Fruit fly (Drosophila melanogaster) whole organism, embryonic: ENCODE results near the gene CG31823.

Source experiments
- BEAF-32 ChIP-seq: fragments of 200-800 bp; sonication (Bioruptor generic); optimal IDR thresholded peaks from 3 replicates; lab custom pipeline; 2017; ENCODE audit warnings: missing biosample characterization, missing genetic modification characterization, mild to moderate bottlenecking, moderate library complexity, missing genetic modification reagents
- Bdp1 ChIP-seq: fragments of 200-800 bp; sonication (Bioruptor generic); optimal IDR thresholded peaks from 3 replicates; lab custom pipeline; 2016; ENCODE audit warnings: missing biosample characterization, missing genetic modification characterization
- Bteb2 ChIP-seq: fragments of 200-800 bp; sonication (Bioruptor generic); optimal IDR thresholded peaks from 2 replicates; lab custom pipeline; 2016; ENCODE audit warnings: missing biosample characterization, missing genetic modification characterization
- CG10274 ChIP-seq: fragments of 200-800 bp; sonication (Bioruptor generic); optimal IDR thresholded peaks from 3 replicates; lab custom pipeline; 2017; ENCODE audit warnings: missing biosample characterization, mild to moderate bottlenecking, missing genetic modification characterization
- CG11398 ChIP-seq: fragments of 200-800 bp; sonication (Bioruptor generic); optimal IDR thresholded peaks from 2 replicates; lab custom pipeline; 2016; ENCODE audit warnings: missing biosample characterization, missing genetic modification characterization
- CG11560 ChIP-seq: fragments of 200-800 bp; sonication (Bioruptor generic); IDR thresholded peaks from 3 replicates; pipeline ENCODE4 v1.3.6; 2022; ENCODE audit warnings: missing biosample characterization, missing genetic modification characterization
- CG12071 ChIP-seq: fragments of 200-800 bp; sonication (Bioruptor generic); optimal IDR thresholded peaks from 3 replicates; lab custom pipeline; 2018; ENCODE audit warnings: missing biosample characterization, mild to moderate bottlenecking, missing genetic modification characterization
- CG12942 ChIP-seq: fragments of 200-800 bp; sonication (Bioruptor generic); optimal IDR thresholded peaks from 3 replicates; lab custom pipeline; 2016; ENCODE audit warnings: missing biosample characterization, missing genetic modification characterization
- CG15514 ChIP-seq: fragments of 200-800 bp; sonication (Bioruptor generic); optimal IDR thresholded peaks from 3 replicates; lab custom pipeline; 2017; ENCODE audit warnings: missing biosample characterization, missing genetic modification characterization, mild to moderate bottlenecking, moderate library complexity, missing genetic modification reagents
- CG15601 ChIP-seq: fragments of 200-800 bp; sonication (Bioruptor generic); optimal IDR thresholded peaks from 3 replicates; lab custom pipeline; 2019; ENCODE audit warnings: missing biosample characterization, mild to moderate bottlenecking, missing genetic modification characterization, moderate library complexity
- CG15696 ChIP-seq: fragments of 200-800 bp; sonication (Bioruptor generic); optimal IDR thresholded peaks from 2 replicates; lab custom pipeline; 2019; ENCODE audit warnings: missing biosample characterization, mild to moderate bottlenecking, missing genetic modification characterization, moderate library complexity
- CG1602 ChIP-seq: fragments of 200-800 bp; sonication (Bioruptor generic); optimal IDR thresholded peaks from 3 replicates; lab custom pipeline; 2016; ENCODE audit warnings: missing biosample characterization, missing genetic modification characterization
- CG2712 ChIP-seq: fragments of 200-800 bp; optimal IDR thresholded peaks from 3 replicates; lab custom pipeline; 2019; ENCODE audit warnings: missing biosample characterization, mild to moderate bottlenecking, missing genetic modification characterization, moderate library complexity
- CG31388 ChIP-seq: fragments of 200-800 bp; sonication (Bioruptor generic); optimal IDR thresholded peaks from 2 replicates; lab custom pipeline; 2016; ENCODE audit warnings: missing biosample characterization, missing genetic modification characterization
- CG32532 ChIP-seq: fragments of 200-800 bp; sonication (Bioruptor generic); IDR thresholded peaks from 2 replicates; pipeline ENCODE4 v1.3.6; 2022; ENCODE audit warnings: missing biosample characterization, missing genetic modification characterization
- CG3281 ChIP-seq: fragments of 200-800 bp; sonication (Bioruptor generic); optimal IDR thresholded peaks from 3 replicates; lab custom pipeline; 2017; ENCODE audit warnings: missing biosample characterization, mild to moderate bottlenecking, missing genetic modification characterization
- CG4854 ChIP-seq: fragments of 200-800 bp; sonication (Bioruptor generic); optimal IDR thresholded peaks from 2 replicates; lab custom pipeline; 2016; ENCODE audit warnings: missing biosample characterization, missing genetic modification characterization, inconsistent platforms
- CG7928 ChIP-seq: fragments of 200-800 bp; sonication (Bioruptor generic); optimal IDR thresholded peaks from 2 replicates; lab custom pipeline; 2017; ENCODE audit warnings: missing biosample characterization, mild to moderate bottlenecking, missing genetic modification characterization
- CG9437 ChIP-seq: fragments of 200-800 bp; sonication (Bioruptor generic); optimal IDR thresholded peaks from 2 replicates; lab custom pipeline; 2018; ENCODE audit warnings: missing biosample characterization, mild to moderate bottlenecking, missing genetic modification characterization
- CG9609 ChIP-seq: fragments of 200-800 bp; sonication (Bioruptor generic); optimal IDR thresholded peaks from 3 replicates; lab custom pipeline; 2016; ENCODE audit warnings: missing biosample characterization, missing genetic modification characterization
- Fer1 ChIP-seq: fragments of 200-800 bp; sonication (Bioruptor generic); optimal IDR thresholded peaks from 2 replicates; lab custom pipeline; 2017; ENCODE audit warnings: missing biosample characterization, mild to moderate bottlenecking, missing genetic modification characterization
- Fer2 ChIP-seq: fragments of 200-800 bp; sonication (Bioruptor generic); optimal IDR thresholded peaks from 2 replicates; lab custom pipeline; 2018; ENCODE audit warnings: missing biosample characterization, mild to moderate bottlenecking, missing genetic modification characterization, moderate library complexity
- GATAe ChIP-seq: fragments of 200-800 bp; sonication (Bioruptor generic); conservative IDR thresholded peaks from 2 replicates; pipeline ENCODE4 v1.3.6; 2022; ENCODE audit warnings: missing biosample characterization, missing genetic modification characterization
- Kr ChIP-seq: fragments of 200-800 bp; sonication (Bioruptor generic); optimal IDR thresholded peaks from 2 replicates; lab custom pipeline; 2017; ENCODE audit warnings: missing biosample characterization, mild to moderate bottlenecking, missing genetic modification characterization
- Lhr ChIP-seq: fragments of 200-800 bp; sonication (Bioruptor generic); optimal IDR thresholded peaks from 3 replicates; lab custom pipeline; 2017; ENCODE audit warnings: mild to moderate bottlenecking, missing biosample characterization, missing genetic modification reagents, missing genetic modification characterization
- Neu2 ChIP-seq: fragments of 200-800 bp; sonication (Bioruptor generic); optimal IDR thresholded peaks from 3 replicates; lab custom pipeline; 2016; ENCODE audit warnings: missing biosample characterization, missing genetic modification characterization, borderline replicate concordance
- Oaz ChIP-seq: fragments of 200-800 bp; sonication (Bioruptor generic); IDR thresholded peaks from 2 replicates; pipeline ENCODE4 v1.3.6; 2022; ENCODE audit warnings: missing biosample characterization, missing genetic modification characterization
- Scr ChIP-seq: fragments of 200-800 bp; sonication (Bioruptor generic); IDR thresholded peaks from 2 replicates; pipeline ENCODE4 v1.3.6; 2022; ENCODE audit warnings: missing biosample characterization, missing genetic modification characterization; ENCODE audit not compliant: partially characterized antibody
- TFAM ChIP-seq: fragments of 200-800 bp; sonication (Bioruptor generic); optimal IDR thresholded peaks from 2 replicates; lab custom pipeline; 2017; ENCODE audit warnings: missing biosample characterization, missing genetic modification characterization, inconsistent platforms
- Vsx1 ChIP-seq: fragments of 200-800 bp; sonication (Bioruptor generic); optimal IDR thresholded peaks from 2 replicates; lab custom pipeline; 2017; ENCODE audit warnings: missing biosample characterization, mild to moderate bottlenecking, missing genetic modification characterization, missing genetic modification reagents
- ara ChIP-seq: fragments of 200-800 bp; sonication (Bioruptor generic); IDR thresholded peaks from 2 replicates; pipeline ENCODE4 v1.3.6; 2022; ENCODE audit warnings: missing biosample characterization, missing genetic modification characterization
- br ChIP-seq: fragments of >200 bp; optimal IDR thresholded peaks from 2 replicates; lab custom pipeline; 2017
- bsh ChIP-seq, 2 experiments: fragments of 200-800 bp; sonication (Bioruptor generic); optimal IDR thresholded peaks; 2 replicates each; lab custom pipeline; 2017 to 2018; ENCODE audit warnings: mild to moderate bottlenecking in 2 of 2, missing biosample characterization in 2 of 2, missing genetic modification characterization in 2 of 2, moderate library complexity in 1 of 2
- cad ChIP-seq: fragments of >200 bp; optimal IDR thresholded peaks from 2 replicates; lab custom pipeline; 2017; ENCODE audit warnings: missing biosample characterization, missing genetic modification characterization
- cas ChIP-seq: fragments of 200-800 bp; sonication (Bioruptor generic); IDR thresholded peaks from 2 replicates; pipeline ENCODE4 v1.3.6; 2022; ENCODE audit warnings: missing biosample characterization, missing genetic modification characterization
- disco-r ChIP-seq: fragments of 200-800 bp; sonication (Bioruptor generic); optimal IDR thresholded peaks from 2 replicates; lab custom pipeline; 2016; ENCODE audit warnings: missing biosample characterization, missing genetic modification characterization
- eve ChIP-seq, 2 experiments: fragments of >200 bp; optimal IDR thresholded peaks; 2 replicates each; lab custom pipeline; 2017; ENCODE audit warnings: missing biosample characterization in 2 of 2, missing genetic modification characterization in 2 of 2
- exex ChIP-seq: fragments of 200-800 bp; sonication (Bioruptor generic); optimal IDR thresholded peaks from 4 replicates; lab custom pipeline; 2018; ENCODE audit warnings: missing biosample characterization, mild to moderate bottlenecking, missing genetic modification characterization, moderate library complexity
- fd96Cb ChIP-seq: fragments of 200-800 bp; sonication (Bioruptor generic); optimal IDR thresholded peaks from 2 replicates; lab custom pipeline; 2018; ENCODE audit warnings: missing biosample characterization, mild to moderate bottlenecking, missing genetic modification characterization, moderate library complexity
- gro ChIP-seq: fragments of 200-800 bp; sonication (Bioruptor generic); optimal IDR thresholded peaks from 2 replicates; lab custom pipeline; 2016; ENCODE audit warnings: missing biosample characterization, missing genetic modification characterization
- lola ChIP-seq, 3 experiments: fragments of >200 bp in 2 of 3; fragments of 200-800 bp in 1 of 3; sonication (Bioruptor generic) in 1 of 3; optimal IDR thresholded peaks; 2 replicates each; lab custom pipeline; 2017 to 2019; ENCODE audit warnings: missing biosample characterization in 3 of 3, missing genetic modification characterization in 3 of 3, mild to moderate bottlenecking in 1 of 3, moderate library complexity in 1 of 3
- pnt ChIP-seq: fragments of 200-800 bp; sonication (Bioruptor generic); optimal IDR thresholded peaks from 3 replicates; lab custom pipeline; 2016; ENCODE audit warnings: missing biosample characterization, missing genetic modification characterization
- pzg ChIP-seq: fragments of 200-800 bp; sonication (Bioruptor generic); optimal IDR thresholded peaks from 3 replicates; lab custom pipeline; 2018; ENCODE audit warnings: missing biosample characterization, mild to moderate bottlenecking, missing genetic modification characterization, moderate library complexity
- repo ChIP-seq: fragments of 200-800 bp; sonication (Bioruptor generic); optimal IDR thresholded peaks from 2 replicates; lab custom pipeline; 2016; ENCODE audit warnings: missing biosample characterization, missing genetic modification characterization
- sens ChIP-seq: fragments of 200-800 bp; sonication (Bioruptor generic); peaks from one replicate; lab custom pipeline; 2016; ENCODE audit warnings: missing biosample characterization, missing genetic modification characterization
- sna ChIP-seq: fragments of 200-800 bp; sonication (Bioruptor generic); IDR thresholded peaks from 2 replicates; pipeline ENCODE4 v1.3.6; 2022; ENCODE audit warnings: missing biosample characterization, missing genetic modification characterization; ENCODE audit not compliant: partially characterized antibody
- ssp ChIP-seq: fragments of 200-800 bp; sonication (Bioruptor generic); IDR thresholded peaks from 2 replicates; pipeline ENCODE4 v1.3.6; 2022; ENCODE audit warnings: missing biosample characterization, missing genetic modification characterization
- tx ChIP-seq: fragments of 200-800 bp; sonication (Bioruptor generic); optimal IDR thresholded peaks from 2 replicates; lab custom pipeline; 2016; ENCODE audit warnings: missing biosample characterization, missing genetic modification characterization

The CG31823 gene

DNA sequence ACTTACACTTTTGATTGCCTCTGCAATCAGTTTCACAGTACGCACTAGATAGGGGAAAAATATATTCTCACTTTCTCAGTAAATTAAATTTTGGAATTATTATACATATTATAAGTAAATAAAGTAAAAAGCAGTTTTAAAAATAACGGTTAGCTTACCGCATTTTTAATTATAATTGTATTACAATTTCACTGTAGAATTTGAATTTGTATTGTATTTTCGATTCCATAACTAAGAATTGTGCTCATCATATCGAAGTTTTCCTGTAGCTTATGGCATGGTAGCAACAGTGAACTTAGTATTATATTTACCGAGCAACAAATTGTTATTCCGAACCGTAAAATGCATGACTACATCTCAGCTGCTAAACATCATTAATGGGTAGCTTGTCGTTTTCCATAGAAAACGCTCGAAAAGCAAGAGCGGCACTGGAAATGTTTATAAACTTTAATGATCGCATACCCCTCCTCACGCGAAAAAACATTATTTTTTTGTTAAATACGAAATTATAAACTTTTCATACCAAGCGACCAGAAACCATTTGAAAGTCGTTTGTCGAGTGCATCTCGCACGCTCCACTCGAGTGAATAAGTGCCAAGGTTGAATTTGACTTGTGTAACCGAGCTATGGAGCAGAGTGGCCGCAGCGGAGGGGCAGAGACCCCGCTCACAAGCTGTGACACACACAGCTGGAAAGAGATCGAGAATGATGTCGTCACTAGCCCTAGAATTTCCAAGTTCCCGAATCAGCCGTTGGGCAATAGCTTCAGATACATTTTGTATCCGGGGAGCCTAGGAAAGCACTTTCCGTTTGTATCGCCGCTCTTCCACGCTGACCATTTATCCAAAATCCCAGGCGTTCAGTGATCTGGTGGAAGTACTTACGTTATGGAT is 11.9 kb upstream of the CG31823 start (continued):
- TF ChIP-seq CG10274 (GFP tag; lab: Kevin White, UChicago), result peak; percentile 66
- TF ChIP-seq CG11560 (tag; lab: Robert Waterston, UW), result peak; percentile 75
- no peak for TF ChIP-seq CG4854 (GFP tag; lab: Kevin White, UChicago)
- peak; percentile 93 for TF ChIP-seq fd96Cb (tag; lab: Kevin White, UChicago)
- TF ChIP-seq ssp (GFP tag; lab: Robert Waterston, UW), result peak; percentile 83
- TF ChIP-seq Lhr (GFP tag; lab: Kevin White, UChicago), result peak; percentile 78
- TF ChIP-seq CG15514 (GFP tag; lab: Kevin White, UChicago), result peak; percentile 61
- TF ChIP-seq GATAe (GFP tag; lab: Robert Waterston, UW), result peak; percentile 84
- peak; percentile 73 for TF ChIP-seq pnt (GFP tag; lab: Kevin White, UChicago)
- TF ChIP-seq CG12942 (GFP tag; lab: Kevin White, UChicago), result peak; percentile 83
- peak; percentile 96 for TF ChIP-seq CG15601 (tag; lab: Kevin White, UChicago)
- TF ChIP-seq CG12071 (GFP tag; lab: Kevin White, UChicago), result peak; percentile 57
- TF ChIP-seq sna (GFP tag; lab: Robert Waterston, UW), result no peak
- TF ChIP-seq gro (GFP tag; lab: Kevin White, UChicago), result peak; percentile 73
- TF ChIP-seq CG31388 (GFP tag; lab: Kevin White, UChicago), result peak; percentile 35
- TF ChIP-seq lola (GFP tag; optimal IDR thresholded peaks at IDR 0.05; lab: Kevin White, UChicago), result peak in 1 of 3 experiments; percentile 94
- peak; percentile 12 for TF ChIP-seq disco-r
- TF ChIP-seq CG9437 (GFP tag; lab: Kevin White, UChicago), result peak; percentile 87
- no peak for TF ChIP-seq br (lab: Kevin White, UChicago)
- TF ChIP-seq CG2712 (tag; lab: Kevin White, UChicago), result peak; percentile 96
- TF ChIP-seq CG32532 (GFP tag; lab: Robert Waterston, UW), result peak; percentile 91
- TF ChIP-seq CG7928, result peak; percentile 48
- TF ChIP-seq Neu2 (GFP tag; lab: Kevin White, UChicago), result no peak
- TF ChIP-seq Fer2 (tag; lab: Kevin White, UChicago), result peak; percentile 93
- TF ChIP-seq CG9609 (GFP tag; lab: Kevin White, UChicago), result no peak
- TF ChIP-seq Kr (GFP tag; lab: Kevin White, UChicago), result no peak
- peak; percentile 9; the same call in 1 of the 2 replicates for TF ChIP-seq Scr (GFP tag; lab: Robert Waterston, UW)
- TF ChIP-seq cas (GFP tag; lab: Robert Waterston, UW), result peak; percentile 18; the same call in 1 of the 2 replicates
- TF ChIP-seq Oaz (GFP tag; lab: Robert Waterston, UW), result peak; percentile 75
- TF ChIP-seq CG11398 (GFP tag; lab: Kevin White, UChicago), result no peak
- peak in 1 of 2 experiments; percentile 96 for TF ChIP-seq eve (GFP tag; optimal IDR thresholded peaks at IDR 0.05; lab: Kevin White, UChicago)
- peak; percentile 93 for TF ChIP-seq Fer1 (GFP tag; lab: Kevin White, UChicago)
- TF ChIP-seq repo (GFP tag; lab: Kevin White, UChicago), result no peak
- peak; percentile 20 for TF ChIP-seq TFAM (GFP tag; lab: Kevin White, UChicago)
- TF ChIP-seq bsh (GFP tag; optimal IDR thresholded peaks at IDR 0.05; lab: Kevin White, UChicago), result peak in 1 of 2 experiments; percentile 95
- TF ChIP-seq Bdp1, result no peak
- TF ChIP-seq pzg, result no peak
- TF ChIP-seq CG15696 (tag; lab: Kevin White, UChicago), result peak; percentile 72
- TF ChIP-seq cad (GFP tag; lab: Kevin White, UChicago), result no peak
- peak; percentile 89 for TF ChIP-seq sens
- TF ChIP-seq Vsx1, result peak; percentile 83
- peak; percentile 29 for TF ChIP-seq tx (GFP tag; lab: Kevin White, UChicago)
- peak; percentile 54 for TF ChIP-seq Bteb2 (GFP tag; lab: Kevin White, UChicago)
- TF ChIP-seq BEAF-32 (GFP tag; lab: Kevin White, UChicago), result no peak
- TF ChIP-seq CG1602 (GFP tag; lab: Kevin White, UChicago), result peak; percentile 96
- TF ChIP-seq CG3281, result peak; percentile 91
- TF ChIP-seq exex (tag; lab: Kevin White, UChicago), result peak; percentile 81
- TF ChIP-seq ara (GFP tag; lab: Robert Waterston, UW), result peak; percentile 83
